Fruit fly (Drosophila melanogaster) whole organism, embryonic: ENCODE data around the gene Indy.
A peak's percentile ranks its signal among the peaks of the same experiment; 100 is the strongest.

Experiments used
- Abd-B ChIP-seq: fragments of 200-800 bp; sonication (Bioruptor generic); optimal IDR thresholded peaks from 2 replicates; lab custom pipeline; 2018; ENCODE audit warnings: missing biosample characterization, mild to moderate bottlenecking, missing genetic modification characterization, moderate library complexity
- Antp ChIP-seq: fragments of 200-800 bp; sonication (Bioruptor generic); optimal IDR thresholded peaks from 3 replicates; lab custom pipeline; 2016; ENCODE audit warnings: missing biosample characterization, missing genetic modification characterization
- B-H2 ChIP-seq: fragments of 200-800 bp; sonication (Bioruptor generic); optimal IDR thresholded peaks from 2 replicates; lab custom pipeline; 2018; ENCODE audit warnings: missing biosample characterization, mild to moderate bottlenecking, missing genetic modification characterization
- Bdp1 ChIP-seq: fragments of 200-800 bp; sonication (Bioruptor generic); optimal IDR thresholded peaks from 3 replicates; lab custom pipeline; 2016; ENCODE audit warnings: missing biosample characterization, missing genetic modification characterization
- CG10209 ChIP-seq: fragments of 200-800 bp; sonication (Bioruptor generic); optimal IDR thresholded peaks from 3 replicates; lab custom pipeline; 2017; ENCODE audit warnings: missing biosample characterization, mild to moderate bottlenecking, missing genetic modification characterization, missing genetic modification reagents
- CG10565 ChIP-seq: fragments of 200-800 bp; sonication (Bioruptor generic); optimal IDR thresholded peaks from 3 replicates; lab custom pipeline; 2016; ENCODE audit warnings: missing biosample characterization, mild to moderate bottlenecking, missing genetic modification characterization
- CG11696 ChIP-seq: fragments of 200-800 bp; sonication (Bioruptor generic); IDR thresholded peaks from 2 replicates; pipeline ENCODE4 v1.3.6; 2022; ENCODE audit warnings: missing biosample characterization, missing genetic modification characterization
- CG15601 ChIP-seq: fragments of 200-800 bp; sonication (Bioruptor generic); optimal IDR thresholded peaks from 3 replicates; lab custom pipeline; 2019; ENCODE audit warnings: missing biosample characterization, mild to moderate bottlenecking, missing genetic modification characterization, moderate library complexity
- CG16813 ChIP-seq: fragments of 200-800 bp; sonication (Bioruptor generic); IDR thresholded peaks from 3 replicates; pipeline ENCODE4 v1.3.6; 2022; ENCODE audit warnings: missing biosample characterization, missing genetic modification characterization; ENCODE audit not compliant: partially characterized antibody
- CG17802 ChIP-seq: fragments of 200-800 bp; sonication (Bioruptor generic); optimal IDR thresholded peaks from 2 replicates; lab custom pipeline; 2018; ENCODE audit warnings: missing biosample characterization, mild to moderate bottlenecking, missing genetic modification characterization, moderate library complexity
- CG17829 ChIP-seq: fragments of 200-800 bp; optimal IDR thresholded peaks from 2 replicates; lab custom pipeline; 2019; ENCODE audit warnings: missing biosample characterization, mild to moderate bottlenecking, missing genetic modification characterization, moderate library complexity
- CG17912 ChIP-seq: fragments of 200-800 bp; sonication (Bioruptor generic); optimal IDR thresholded peaks from 2 replicates; lab custom pipeline; 2018; ENCODE audit warnings: missing biosample characterization, mild to moderate bottlenecking, missing genetic modification characterization
- CG18599 ChIP-seq: fragments of 200-800 bp; sonication (Bioruptor generic); optimal IDR thresholded peaks from 3 replicates; lab custom pipeline; 2017; ENCODE audit warnings: missing biosample characterization, missing genetic modification characterization, mild to moderate bottlenecking, moderate library complexity, missing genetic modification reagents
- CG31224 ChIP-seq: fragments of 200-800 bp; sonication (Bioruptor generic); IDR thresholded peaks from 2 replicates; pipeline ENCODE4 v1.3.6; 2022; ENCODE audit warnings: missing biosample characterization, missing genetic modification characterization
- CG32767 ChIP-seq: fragments of 200-800 bp; sonication (Bioruptor generic); IDR thresholded peaks from 2 replicates; pipeline ENCODE4 v1.3.6; 2022; ENCODE audit warnings: missing biosample characterization, missing genetic modification characterization
- CG33557 ChIP-seq: fragments of 200-800 bp; sonication (Bioruptor generic); optimal IDR thresholded peaks from 2 replicates; lab custom pipeline; 2019; ENCODE audit warnings: missing biosample characterization, mild to moderate bottlenecking, missing genetic modification characterization, moderate library complexity
- CG34422 ChIP-seq: fragments of 200-800 bp; sonication (Bioruptor generic); IDR thresholded peaks from 3 replicates; pipeline ENCODE4 v1.3.6; 2022; ENCODE audit warnings: missing biosample characterization, missing genetic modification characterization
- CG5245 ChIP-seq: fragments of 200-800 bp; sonication (Bioruptor generic); optimal IDR thresholded peaks from 3 replicates; lab custom pipeline; 2016; ENCODE audit warnings: missing biosample characterization, missing genetic modification characterization
- CG6689 ChIP-seq: fragments of 200-800 bp; sonication (Bioruptor generic); IDR thresholded peaks from 2 replicates; pipeline ENCODE4 v1.3.6; 2022; ENCODE audit warnings: missing biosample characterization, missing genetic modification characterization
- CG7556 ChIP-seq: fragments of 200-800 bp; sonication (Bioruptor generic); optimal IDR thresholded peaks from 2 replicates; lab custom pipeline; 2017; ENCODE audit warnings: missing biosample characterization, mild to moderate bottlenecking, missing genetic modification characterization
- CG7987 ChIP-seq: fragments of 200-800 bp; sonication (Bioruptor generic); optimal IDR thresholded peaks from 2 replicates; lab custom pipeline; 2018; ENCODE audit warnings: missing biosample characterization, mild to moderate bottlenecking, missing genetic modification characterization, moderate library complexity
- CG8089 ChIP-seq: fragments of 200-800 bp; sonication (Bioruptor generic); optimal IDR thresholded peaks from 3 replicates; lab custom pipeline; 2016; ENCODE audit warnings: missing biosample characterization, missing genetic modification characterization
- CG8924 ChIP-seq: fragments of 200-800 bp; optimal IDR thresholded peaks from 3 replicates; lab custom pipeline; 2019; ENCODE audit warnings: missing biosample characterization, mild to moderate bottlenecking, missing genetic modification characterization, moderate library complexity
- CG9609 ChIP-seq: fragments of 200-800 bp; sonication (Bioruptor generic); optimal IDR thresholded peaks from 3 replicates; lab custom pipeline; 2016; ENCODE audit warnings: missing biosample characterization, missing genetic modification characterization
- Dad ChIP-seq: fragments of 200-800 bp; sonication (Bioruptor generic); optimal IDR thresholded peaks from 3 replicates; lab custom pipeline; 2016; ENCODE audit warnings: missing biosample characterization, missing genetic modification characterization
- Fer1 ChIP-seq: fragments of 200-800 bp; sonication (Bioruptor generic); optimal IDR thresholded peaks from 2 replicates; lab custom pipeline; 2017; ENCODE audit warnings: missing biosample characterization, mild to moderate bottlenecking, missing genetic modification characterization
- Gsc ChIP-seq: fragments of 200-800 bp; sonication (Bioruptor generic); IDR thresholded peaks from 2 replicates; pipeline ENCODE4 v1.3.6; 2022; ENCODE audit warnings: missing biosample characterization, missing genetic modification characterization
- Hsf ChIP-seq: fragments of 200-800 bp; sonication (Bioruptor generic); optimal IDR thresholded peaks from 3 replicates; lab custom pipeline; 2016; ENCODE audit warnings: missing biosample characterization, missing genetic modification characterization
- Max ChIP-seq: fragments of 200-800 bp; sonication (Bioruptor generic); optimal IDR thresholded peaks from 2 replicates; lab custom pipeline; 2016; ENCODE audit warnings: missing biosample characterization, mild to moderate bottlenecking, missing genetic modification characterization
- Neu2 ChIP-seq: fragments of 200-800 bp; sonication (Bioruptor generic); optimal IDR thresholded peaks from 3 replicates; lab custom pipeline; 2016; ENCODE audit warnings: missing biosample characterization, missing genetic modification characterization, borderline replicate concordance
- PHDP ChIP-seq: fragments of 200-800 bp; sonication (Bioruptor generic); optimal IDR thresholded peaks from 3 replicates; lab custom pipeline; 2018; ENCODE audit warnings: missing biosample characterization, mild to moderate bottlenecking, missing genetic modification characterization, moderate library complexity
- Ssrp ChIP-seq: fragments of 200-800 bp; sonication (Bioruptor generic); optimal IDR thresholded peaks from 2 replicates; lab custom pipeline; 2018; ENCODE audit warnings: missing biosample characterization, mild to moderate bottlenecking, missing genetic modification characterization, moderate library complexity
- Vsx1 ChIP-seq: fragments of 200-800 bp; sonication (Bioruptor generic); optimal IDR thresholded peaks from 2 replicates; lab custom pipeline; 2017; ENCODE audit warnings: missing biosample characterization, mild to moderate bottlenecking, missing genetic modification characterization, missing genetic modification reagents
- ab ChIP-seq: fragments of 200-800 bp; sonication (Bioruptor generic); optimal IDR thresholded peaks from 2 replicates; lab custom pipeline; 2016; ENCODE audit warnings: missing biosample characterization, missing genetic modification characterization
- amos ChIP-seq: fragments of 200-800 bp; sonication (Bioruptor generic); IDR thresholded peaks from 2 replicates; pipeline ENCODE4 v1.3.6; 2022; ENCODE audit warnings: missing biosample characterization, missing genetic modification characterization; ENCODE audit not compliant: partially characterized antibody
- btn ChIP-seq: fragments of 200-800 bp; sonication (Bioruptor generic); optimal IDR thresholded peaks from 2 replicates; lab custom pipeline; 2016; ENCODE audit warnings: missing biosample characterization, missing genetic modification characterization
- chif ChIP-seq, 2 experiments: fragments of 200-800 bp; sonication (Bioruptor generic); optimal IDR thresholded peaks; 3 replicates each; lab custom pipeline; 2016; ENCODE audit warnings: missing biosample characterization in 2 of 2, missing genetic modification characterization in 2 of 2
- dati ChIP-seq: fragments of 200-800 bp; sonication (Bioruptor generic); IDR thresholded peaks from 2 replicates; pipeline ENCODE4 v1.3.6; 2022; ENCODE audit warnings: missing biosample characterization, missing genetic modification characterization
- dmrt99B ChIP-seq: fragments of 200-800 bp; sonication (Bioruptor generic); optimal IDR thresholded peaks from 2 replicates; lab custom pipeline; 2018; ENCODE audit warnings: missing biosample characterization, mild to moderate bottlenecking, missing genetic modification characterization, moderate library complexity
- emc ChIP-seq: fragments of 200-800 bp; sonication (Bioruptor generic); optimal IDR thresholded peaks from 2 replicates; lab custom pipeline; 2016; ENCODE audit warnings: missing biosample characterization, missing genetic modification characterization
- insv ChIP-seq, 2 experiments: fragments of 200-800 bp; sonication (Bioruptor generic); optimal IDR thresholded peaks; 3 replicates each; lab custom pipeline; 2016 to 2018; ENCODE audit warnings: missing biosample characterization in 2 of 2, missing genetic modification characterization in 2 of 2
- mld ChIP-seq: fragments of 200-800 bp; sonication (Bioruptor generic); IDR thresholded peaks from 3 replicates; pipeline ENCODE4 v1.3.6; 2022; ENCODE audit warnings: missing biosample characterization, missing genetic modification characterization; ENCODE audit not compliant: partially characterized antibody
- pros ChIP-seq: fragments of 200-800 bp; sonication (Bioruptor generic); optimal IDR thresholded peaks from 3 replicates; lab custom pipeline; 2019; ENCODE audit warnings: missing biosample characterization, mild to moderate bottlenecking, missing genetic modification characterization, moderate library complexity
- shn ChIP-seq: fragments of 200-800 bp; sonication (Bioruptor generic); optimal IDR thresholded peaks from 3 replicates; lab custom pipeline; 2016; ENCODE audit warnings: missing biosample characterization, missing genetic modification characterization
- sim ChIP-seq: fragments of 200-800 bp; sonication (Bioruptor generic); IDR thresholded peaks from 2 replicates; pipeline ENCODE4 v1.3.6; 2022; ENCODE audit warnings: missing biosample characterization, missing genetic modification characterization
- twi ChIP-seq: fragments of 200-800 bp; optimal IDR thresholded peaks from 2 replicates; lab custom pipeline; 2019; ENCODE audit warnings: missing biosample characterization, mild to moderate bottlenecking, missing genetic modification characterization, moderate library complexity
- vnd ChIP-seq: fragments of 200-800 bp; sonication (Bioruptor generic); IDR thresholded peaks from 3 replicates; pipeline ENCODE4 v1.3.6; 2022; ENCODE audit warnings: missing biosample characterization, missing genetic modification characterization; ENCODE audit not compliant: partially characterized antibody
- zfh2 ChIP-seq: fragments of 200-800 bp; sonication (Bioruptor generic); optimal IDR thresholded peaks from 2 replicates; lab custom pipeline; 2016; ENCODE audit warnings: missing biosample characterization, missing genetic modification characterization

Indy gene

DNA sequence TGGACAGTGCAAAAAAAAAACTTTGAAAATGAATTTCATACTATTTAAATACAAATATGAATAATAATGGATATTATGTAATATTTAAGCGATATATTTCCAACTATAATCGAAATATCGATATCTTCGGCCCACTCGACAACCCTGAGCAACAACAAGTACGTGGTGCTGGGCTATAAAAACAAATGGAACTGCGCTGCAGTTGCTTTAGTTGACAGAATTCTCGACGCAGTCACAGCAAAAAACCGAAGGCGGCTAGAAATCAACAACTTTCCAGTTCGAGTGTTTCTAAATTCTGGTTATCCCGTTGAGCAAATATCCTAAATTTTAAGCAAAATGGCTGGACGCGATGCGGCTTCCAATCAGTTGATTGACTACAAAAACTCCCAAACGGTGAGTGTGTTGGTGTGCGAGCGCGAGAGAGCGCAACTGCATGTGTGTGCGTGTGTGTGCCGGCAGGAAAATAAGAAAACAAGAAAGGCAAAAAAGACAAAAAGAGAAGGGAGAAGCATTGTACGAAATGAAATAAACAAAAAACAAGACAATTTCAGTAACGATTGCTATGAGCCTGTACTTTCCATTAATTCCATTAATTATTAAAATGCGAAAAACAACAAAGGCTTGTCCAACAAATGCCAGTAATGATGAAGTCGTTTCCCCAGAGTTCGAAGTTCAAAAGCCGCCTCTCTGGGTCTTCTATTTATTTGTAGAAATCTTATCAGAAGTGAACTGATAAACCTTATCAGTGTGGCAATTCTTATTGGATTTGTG is 23.4 kb downstream of the Indy start, which contains the start of gene Cat (continued):
- no peak for TF ChIP-seq CG31224 (GFP tag; lab: Robert Waterston, UW)
- no peak for TF ChIP-seq CG8089
- peak; percentile 33 for TF ChIP-seq Dad (GFP tag; lab: Kevin White, UChicago)
- peak; percentile 73; the same call in 2 of the 3 replicates for TF ChIP-seq mld (GFP tag; lab: Robert Waterston, UW)
- TF ChIP-seq CG9609 (GFP tag; lab: Kevin White, UChicago): no peak
- TF ChIP-seq PHDP: peak; percentile 23
- TF ChIP-seq Neu2 (GFP tag; lab: Kevin White, UChicago): no peak
- peak; percentile 30 for TF ChIP-seq shn (GFP tag; lab: Kevin White, UChicago)
- TF ChIP-seq emc: no peak
- TF ChIP-seq zfh2 (GFP tag; lab: Kevin White, UChicago): peak; percentile 22
- TF ChIP-seq CG34422 (GFP tag; lab: Robert Waterston, UW): peak; percentile 82; the same call in 1 of the 3 replicates
- no peak for TF ChIP-seq Bdp1
- TF ChIP-seq B-H2 (GFP tag; lab: Kevin White, UChicago): peak; percentile 41
- TF ChIP-seq Ssrp (tag; lab: Kevin White, UChicago): no peak
- no peak for TF ChIP-seq CG10565
- TF ChIP-seq vnd (GFP tag; lab: Robert Waterston, UW): 0 out of 3 replicates have a peak, but pooled peaks have one; percentile 72
- TF ChIP-seq dmrt99B (tag; lab: Kevin White, UChicago): no peak
- TF ChIP-seq CG11696 (GFP tag; lab: Robert Waterston, UW): no peak
- TF ChIP-seq CG17802 (tag; lab: Kevin White, UChicago): no peak
- peak; percentile 90 to 97 for TF ChIP-seq insv (GFP tag; optimal IDR thresholded peaks at IDR 0.05; lab: Kevin White, UChicago)
- no peak for TF ChIP-seq CG33557
- peak; percentile 59 for TF ChIP-seq Max (GFP tag; lab: Kevin White, UChicago)
- peak; percentile 40 for TF ChIP-seq CG15601 (tag; lab: Kevin White, UChicago)
- no peak for TF ChIP-seq twi (tag; lab: Kevin White, UChicago)
- TF ChIP-seq CG10209: peak; percentile 24
- TF ChIP-seq sim (GFP tag; lab: Robert Waterston, UW): no peak
- TF ChIP-seq ab: no peak
- TF ChIP-seq CG8924 (tag; lab: Kevin White, UChicago): peak; percentile 61
- TF ChIP-seq Hsf (GFP tag; lab: Kevin White, UChicago): peak; percentile 36
- TF ChIP-seq CG7556 (GFP tag; lab: Kevin White, UChicago): peak; percentile 29
- TF ChIP-seq Antp (GFP tag; lab: Kevin White, UChicago): no peak
- no peak; the same call in 2 of the 3 replicates for TF ChIP-seq CG16813 (GFP tag; lab: Robert Waterston, UW)
- no peak for TF ChIP-seq Gsc (GFP tag; lab: Robert Waterston, UW)
- TF ChIP-seq CG32767 (GFP tag; lab: Robert Waterston, UW): no peak; the same call in 1 of the 2 replicates
- peak; percentile 15 for TF ChIP-seq CG7987 (GFP tag; lab: Kevin White, UChicago)
- TF ChIP-seq Fer1: peak; percentile 48
- peak; percentile 21 for TF ChIP-seq CG17912 (GFP tag; lab: Kevin White, UChicago)
- TF ChIP-seq chif (GFP tag; optimal IDR thresholded peaks at IDR 0.05; lab: Kevin White, UChicago): peak in 1 of 2 experiments; percentile 16
- TF ChIP-seq CG6689 (GFP tag; lab: Robert Waterston, UW): no peak; the same call in none of the 2 replicates
- TF ChIP-seq amos (GFP tag; lab: Robert Waterston, UW): peak; percentile 82; the same call in 1 of the 2 replicates
- peak; percentile 39 for TF ChIP-seq CG17829 (tag; lab: Kevin White, UChicago)
- peak; percentile 46 for TF ChIP-seq pros (GFP tag; lab: Kevin White, UChicago)
- TF ChIP-seq Abd-B (GFP tag; lab: Kevin White, UChicago): peak; percentile 78
- TF ChIP-seq CG5245: peak; percentile 6
- no peak for TF ChIP-seq dati
- TF ChIP-seq CG18599 (GFP tag; lab: Kevin White, UChicago): no peak
- TF ChIP-seq btn (GFP tag; lab: Kevin White, UChicago): no peak
- no peak for TF ChIP-seq Vsx1 (GFP tag; lab: Kevin White, UChicago)
